In the genomic region with DNA sequence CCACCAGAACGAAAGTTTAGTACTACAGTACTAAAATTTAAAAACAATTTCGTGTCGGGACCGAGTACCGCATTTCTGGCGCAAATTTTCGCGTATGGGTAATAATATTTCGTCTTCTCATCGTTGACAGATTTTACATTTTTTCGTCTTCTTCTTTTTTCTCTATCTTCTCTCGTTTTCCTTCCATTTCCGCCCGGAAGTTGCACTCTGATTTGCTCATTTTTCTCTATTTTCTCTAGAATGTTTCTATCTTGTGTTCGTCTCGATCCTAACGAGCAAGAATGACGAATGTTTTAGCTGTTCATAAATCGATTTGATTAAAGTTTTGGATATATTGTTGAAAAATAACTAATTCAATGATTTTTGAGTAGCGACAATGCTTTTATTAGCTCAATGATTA, we compare ENCODE assay signal across 2 worm cellular contexts.
TF ChIP-seq lines count a peak whose summit lies in the region.

No protein-coding gene starts in this region.

TF ChIP-seq in whole organism, L2 larva, 48 proteins besides CTCF, POLR2A, EP300 and RAD21 (continued from another document):
- TF ChIP-seq zag-1 (tag; optimal IDR thresholded peaks at IDR 0.05; lab: Kevin White, UChicago) (no peak), nhr-10 (tag; optimal IDR thresholded peaks at IDR 0.05; lab: Kevin White, UChicago) (no peak), gmeb-1 (tag; optimal IDR thresholded peaks at IDR 0.05; lab: Kevin White, UChicago) (no peak), ceh-16 (tag; optimal IDR thresholded peaks at IDR 0.05; lab: Kevin White, UChicago) (no peak), elt-1 (tag; optimal IDR thresholded peaks at IDR 0.05; lab: Kevin White, UChicago) (no peak), lin-13 (GFP tag; optimal IDR thresholded peaks at IDR 0.05; lab: Kevin White, UChicago) (no peak)

TF ChIP-seq in whole organism, L4 larva, 104 proteins besides CTCF, POLR2A, EP300 and RAD21 (continued from another document):
- TF ChIP-seq daf-16 (GFP tag; optimal IDR thresholded peaks at IDR 0.05; lab: Kevin White, UChicago) (no peak), daf-16 (tag; optimal IDR thresholded peaks at IDR 0.05; lab: Kevin White, UChicago) (no peak), dpl-1 (GFP tag; optimal IDR thresholded peaks at IDR 0.05; lab: Kevin White, UChicago) (peak; percentile 13)
